Worm (Caenorhabditis elegans) whole organism, L4 larva: ENCODE results near the gene ace-3.

Experiments
- ceh-44 ChIP-seq: fragments of 200-800 bp; sonication (Bioruptor generic); IDR thresholded peaks from 2 replicates; pipeline ENCODE4 v1.3.6; 2022; ENCODE audit warnings: missing genetic modification reagents, missing genetic modification characterization, missing compliant biosample characterization
- ceh-82 ChIP-seq: sonication (generic microtip); optimal IDR thresholded peaks from 2 replicates; lab custom pipeline; 2017; ENCODE audit warnings: missing biosample characterization, missing genetic modification characterization
- daf-12 ChIP-seq: fragments of 150-350 bp; optimal IDR thresholded peaks from 2 replicates; lab custom pipeline; 2014; ENCODE audit warnings: missing biosample characterization, missing genetic modification reagents, missing genetic modification characterization
- dve-1 ChIP-seq: sonication (generic microtip); optimal IDR thresholded peaks from 2 replicates; lab custom pipeline; 2017; ENCODE audit warnings: antibody characterized with exemption, mild to moderate bottlenecking, missing genetic modification characterization, missing compliant biosample characterization; ENCODE audit not compliant: insufficient read depth
- jun-1 ChIP-seq: fragments of 150-350 bp; optimal IDR thresholded peaks from 2 replicates; lab custom pipeline; 2014; ENCODE audit warnings: missing biosample characterization, missing genetic modification reagents, missing genetic modification characterization
- lin-38 ChIP-seq: fragments of 200-800 bp; sonication (Bioruptor generic); IDR thresholded peaks from 2 replicates; pipeline ENCODE4 v1.3.6; 2022; ENCODE audit warnings: missing genetic modification reagents, missing genetic modification characterization, missing compliant biosample characterization
- lsy-2 ChIP-seq, 2 experiments: fragments of 150-350 bp in 1 of 2; sonication (generic microtip) in 1 of 2; optimal IDR thresholded peaks; 2 replicates each; lab custom pipeline; 2014 to 2017; ENCODE audit warnings: missing biosample characterization in 2 of 2, missing genetic modification characterization in 2 of 2
- mdt-29 ChIP-seq: fragments of 200-800 bp; sonication (Bioruptor generic); IDR thresholded peaks from 2 replicates; pipeline ENCODE4 v1.3.6; 2022; ENCODE audit warnings: missing genetic modification reagents, missing genetic modification characterization, missing compliant biosample characterization
- nhr-237 ChIP-seq: sonication (generic microtip); optimal IDR thresholded peaks from 2 replicates; lab custom pipeline; 2017; ENCODE audit warnings: missing biosample characterization, missing genetic modification characterization
- unc-62 ChIP-seq, 3 experiments: fragments of 150-350 bp in 1 of 3; sonication (generic microtip); optimal IDR thresholded peaks in 2 of 3; peaks in 1 of 3; 1 replicate in 1 of 3; 2 replicates in 2 of 3; lab custom pipeline; 2014 to 2017; ENCODE audit warnings: missing biosample characterization in 3 of 3, missing genetic modification characterization in 3 of 3, missing genetic modification reagents in 3 of 3, missing genotype in 1 of 3

- peak; percentile 22; the same call in 1 of the 2 replicates for TF ChIP-seq lin-38 (GFP tag; lab: Robert Waterston, UW)
- no peak for TF ChIP-seq daf-12 (tag; lab: Kevin White, UChicago)
- TF ChIP-seq lsy-2 (tag; optimal IDR thresholded peaks at IDR 0.05; lab: Kevin White, UChicago): peak in 1 of 2 experiments; percentile 20
- TF ChIP-seq mdt-29: no peak
- TF ChIP-seq jun-1 (tag; lab: Kevin White, UChicago): no peak
- TF ChIP-seq unc-62 (GFP tag; optimal IDR thresholded peaks at IDR 0.05 in 1 of 2; lab: Kevin White, UChicago): peak in 1 of 2 experiments; percentile 29
- no peak for TF ChIP-seq unc-62 (tag; optimal IDR thresholded peaks at IDR 0.05; lab: Kevin White, UChicago)
- peak; percentile 73 for TF ChIP-seq dve-1 (tag; lab: Kevin White, UChicago)
- no peak for TF ChIP-seq ceh-82 (tag; lab: Kevin White, UChicago)
- no peak for TF ChIP-seq nhr-237
- no peak for TF ChIP-seq ceh-44
These were observed 42.5 kb downstream of the ace-3 start for ce11 chrII:14247748-14248502.
